Fruit fly (Drosophila melanogaster) whole organism, prepupa: ENCODE data around the gene CG8202.
A peak's percentile ranks its signal among the peaks of the same experiment; 100 is the strongest.

Experiments
- Blimp-1 ChIP-seq: fragments of 200-800 bp; sonication (Bioruptor generic); optimal IDR thresholded peaks from 3 replicates; lab custom pipeline; 2017; ENCODE audit warnings: missing biosample characterization, missing genetic modification characterization, mild to moderate bottlenecking, moderate library complexity, missing genetic modification reagents
- CG10631 ChIP-seq: fragments of 200-800 bp; sonication (Bioruptor generic); optimal IDR thresholded peaks from 2 replicates; lab custom pipeline; 2016; ENCODE audit warnings: missing biosample characterization, missing genetic modification characterization
- CG10669 ChIP-seq: fragments of 200-800 bp; sonication (Bioruptor generic); optimal IDR thresholded peaks from 3 replicates; lab custom pipeline; 2018; ENCODE audit warnings: missing biosample characterization, mild to moderate bottlenecking, missing genetic modification characterization, moderate library complexity
- CG11294 ChIP-seq: fragments of 200-800 bp; sonication (Bioruptor generic); IDR thresholded peaks from 2 replicates; pipeline ENCODE4 v1.3.6; 2022; ENCODE audit warnings: missing biosample characterization, missing genetic modification characterization
- CG11762 ChIP-seq: fragments of 200-800 bp; sonication (Bioruptor generic); optimal IDR thresholded peaks from 3 replicates; lab custom pipeline; 2016; ENCODE audit warnings: missing biosample characterization, missing genetic modification characterization; ENCODE audit not compliant: insufficient read depth
- CG11902 ChIP-seq: fragments of 200-800 bp; sonication (Bioruptor generic); optimal IDR thresholded peaks from 3 replicates; lab custom pipeline; 2016; ENCODE audit warnings: missing biosample characterization, missing genetic modification characterization
- CG1621 ChIP-seq: fragments of 200-800 bp; sonication (Bioruptor generic); optimal IDR thresholded peaks from 3 replicates; lab custom pipeline; 2018; ENCODE audit warnings: missing biosample characterization, mild to moderate bottlenecking, missing genetic modification characterization
- CG16779 ChIP-seq: fragments of 200-800 bp; sonication (Bioruptor generic); optimal IDR thresholded peaks from 3 replicates; lab custom pipeline; 2017; ENCODE audit warnings: missing biosample characterization, mild to moderate bottlenecking, missing genetic modification characterization
- CG3032 ChIP-seq: fragments of 200-800 bp; optimal IDR thresholded peaks from 2 replicates; lab custom pipeline; 2019; ENCODE audit warnings: missing biosample characterization, mild to moderate bottlenecking, missing genetic modification characterization, moderate library complexity
- CG31627 ChIP-seq: fragments of 200-800 bp; sonication (Bioruptor generic); optimal IDR thresholded peaks from 3 replicates; lab custom pipeline; 2016; ENCODE audit warnings: missing biosample characterization, missing genetic modification characterization
- CG32006 ChIP-seq: fragments of 200-800 bp; sonication (Bioruptor generic); optimal IDR thresholded peaks from 3 replicates; lab custom pipeline; 2017; ENCODE audit warnings: missing biosample characterization, mild to moderate bottlenecking, missing genetic modification characterization
- CG34406 ChIP-seq: fragments of 200-800 bp; sonication (Bioruptor generic); optimal IDR thresholded peaks from 3 replicates; lab custom pipeline; 2016; ENCODE audit warnings: missing biosample characterization, missing genetic modification characterization
- CG3919 ChIP-seq: fragments of 200-800 bp; sonication (Bioruptor generic); optimal IDR thresholded peaks from 3 replicates; lab custom pipeline; 2016; ENCODE audit warnings: missing biosample characterization, missing genetic modification characterization
- CG6163 ChIP-seq: fragments of 200-800 bp; sonication (Bioruptor generic); IDR thresholded peaks from 3 replicates; pipeline ENCODE4 v1.3.6; 2022; ENCODE audit warnings: missing biosample characterization, missing genetic modification characterization
- CG6792 ChIP-seq: fragments of 200-800 bp; sonication (Bioruptor generic); optimal IDR thresholded peaks from 3 replicates; lab custom pipeline; 2016; ENCODE audit warnings: missing biosample characterization, missing genetic modification characterization
- CG6808 ChIP-seq: fragments of 200-800 bp; sonication (Bioruptor generic); optimal IDR thresholded peaks from 3 replicates; lab custom pipeline; 2017; ENCODE audit warnings: missing biosample characterization, missing genetic modification characterization, mild to moderate bottlenecking, moderate library complexity, missing genetic modification reagents
- CG6854 ChIP-seq: fragments of 200-800 bp; sonication (Bioruptor generic); optimal IDR thresholded peaks from 2 replicates; lab custom pipeline; 2017; ENCODE audit warnings: missing biosample characterization, mild to moderate bottlenecking, missing genetic modification characterization
- CG7368 ChIP-seq: fragments of 200-800 bp; sonication (Bioruptor generic); optimal IDR thresholded peaks from 3 replicates; lab custom pipeline; 2016; ENCODE audit warnings: missing biosample characterization, missing genetic modification characterization
- CG8119 ChIP-seq: fragments of 200-800 bp; sonication (Bioruptor generic); IDR thresholded peaks from 3 replicates; pipeline ENCODE4 v1.3.6; 2022; ENCODE audit warnings: missing biosample characterization, missing genetic modification characterization
- CG8319 ChIP-seq: fragments of 200-800 bp; sonication (Bioruptor generic); optimal IDR thresholded peaks from 3 replicates; lab custom pipeline; 2016; ENCODE audit warnings: missing biosample characterization, missing genetic modification characterization
- CG8632 ChIP-seq: fragments of 200-800 bp; sonication (Bioruptor generic); optimal IDR thresholded peaks from 3 replicates; lab custom pipeline; 2016; ENCODE audit warnings: missing biosample characterization, missing genetic modification characterization
- Eip75B ChIP-seq: fragments of 200-800 bp; sonication (Bioruptor generic); optimal IDR thresholded peaks from 3 replicates; lab custom pipeline; 2016; ENCODE audit warnings: missing biosample characterization, missing genetic modification characterization
- Eip78C ChIP-seq: fragments of 200-800 bp; sonication (Bioruptor generic); peaks from one replicate; lab custom pipeline; 2016; ENCODE audit warnings: missing biosample characterization, missing genetic modification characterization
- Eip93F ChIP-seq: fragments of 200-800 bp; sonication (Bioruptor generic); optimal IDR thresholded peaks from 2 replicates; lab custom pipeline; 2016; ENCODE audit warnings: missing biosample characterization, mild to moderate bottlenecking, missing genetic modification characterization
- Ets21C ChIP-seq: fragments of 200-800 bp; sonication (Bioruptor generic); optimal IDR thresholded peaks from 3 replicates; lab custom pipeline; 2016; ENCODE audit warnings: missing biosample characterization, missing genetic modification characterization
- Ets96B ChIP-seq: fragments of 200-800 bp; optimal IDR thresholded peaks from 2 replicates; lab custom pipeline; 2019; ENCODE audit warnings: missing biosample characterization, mild to moderate bottlenecking, missing genetic modification characterization, moderate library complexity
- Gug ChIP-seq: fragments of 200-800 bp; sonication (Bioruptor generic); IDR thresholded peaks from 2 replicates; pipeline ENCODE4 v1.3.6; 2022; ENCODE audit warnings: missing biosample characterization, missing genetic modification characterization
- Hr39 ChIP-seq: fragments of 200-800 bp; sonication (Bioruptor generic); optimal IDR thresholded peaks from 2 replicates; lab custom pipeline; 2016; ENCODE audit warnings: missing biosample characterization, missing genetic modification characterization
- Hr4 ChIP-seq: fragments of 200-800 bp; sonication (Bioruptor generic); optimal IDR thresholded peaks from 3 replicates; lab custom pipeline; 2016; ENCODE audit warnings: missing biosample characterization, missing genetic modification characterization
- Lpt ChIP-seq: fragments of 200-800 bp; sonication (Bioruptor generic); optimal IDR thresholded peaks from 3 replicates; lab custom pipeline; 2016; ENCODE audit warnings: missing biosample characterization, missing genetic modification characterization
- Met ChIP-seq: fragments of 200-800 bp; sonication (Bioruptor generic); optimal IDR thresholded peaks from 3 replicates; lab custom pipeline; 2016; ENCODE audit warnings: missing biosample characterization, missing genetic modification characterization
- Smox ChIP-seq: fragments of 200-800 bp; sonication (Bioruptor generic); optimal IDR thresholded peaks from 3 replicates; lab custom pipeline; 2016; ENCODE audit warnings: missing biosample characterization, missing genetic modification characterization
- Sox102F ChIP-seq: fragments of 200-800 bp; sonication (Bioruptor generic); optimal IDR thresholded peaks from 2 replicates; lab custom pipeline; 2016; ENCODE audit warnings: missing biosample characterization, mild to moderate bottlenecking, missing genetic modification characterization
- Sox14 ChIP-seq: fragments of 200-800 bp; sonication (Bioruptor generic); optimal IDR thresholded peaks from 3 replicates; lab custom pipeline; 2016; ENCODE audit warnings: missing biosample characterization, missing genetic modification characterization
- Sox15 ChIP-seq: fragments of 200-800 bp; sonication (Bioruptor generic); optimal IDR thresholded peaks from 3 replicates; lab custom pipeline; 2016; ENCODE audit warnings: missing biosample characterization, missing genetic modification characterization
- achi ChIP-seq: fragments of 200-800 bp; sonication (Bioruptor generic); optimal IDR thresholded peaks from 3 replicates; lab custom pipeline; 2016; ENCODE audit warnings: missing biosample characterization, missing genetic modification characterization
- acj6 ChIP-seq: fragments of 200-800 bp; sonication (Bioruptor generic); optimal IDR thresholded peaks from 3 replicates; lab custom pipeline; 2016; ENCODE audit warnings: missing biosample characterization, missing genetic modification characterization
- cyc ChIP-seq: fragments of 200-800 bp; sonication (Bioruptor generic); optimal IDR thresholded peaks from 3 replicates; lab custom pipeline; 2016; ENCODE audit warnings: missing biosample characterization, missing genetic modification characterization
- dac ChIP-seq: fragments of 200-800 bp; sonication (Bioruptor generic); optimal IDR thresholded peaks from 2 replicates; lab custom pipeline; 2017; ENCODE audit warnings: missing biosample characterization, mild to moderate bottlenecking, missing genetic modification characterization
- dsx ChIP-seq: fragments of 200-800 bp; optimal IDR thresholded peaks from 3 replicates; lab custom pipeline; 2019; ENCODE audit warnings: missing biosample characterization, mild to moderate bottlenecking, missing genetic modification characterization, moderate library complexity; ENCODE audit not compliant: poor library complexity, severe bottlenecking
- eg ChIP-seq: fragments of 200-800 bp; sonication (Bioruptor generic); IDR thresholded peaks from 3 replicates; pipeline ENCODE4 v1.3.6; 2022; ENCODE audit warnings: missing biosample characterization, missing genetic modification characterization
- esn ChIP-seq: fragments of 200-800 bp; sonication (Bioruptor generic); optimal IDR thresholded peaks from 2 replicates; lab custom pipeline; 2016; ENCODE audit warnings: missing biosample characterization, mild to moderate bottlenecking, missing genetic modification characterization, moderate library complexity
- fd59A ChIP-seq: fragments of 200-800 bp; sonication (Bioruptor generic); optimal IDR thresholded peaks from 2 replicates; lab custom pipeline; 2017; ENCODE audit warnings: missing biosample characterization, mild to moderate bottlenecking, missing genetic modification characterization, missing genetic modification reagents
- lz ChIP-seq: fragments of 200-800 bp; sonication (Bioruptor generic); optimal IDR thresholded peaks from 3 replicates; lab custom pipeline; 2016; ENCODE audit warnings: missing biosample characterization, missing genetic modification characterization
- net ChIP-seq: fragments of 200-800 bp; sonication (Bioruptor generic); optimal IDR thresholded peaks from 3 replicates; lab custom pipeline; 2016; ENCODE audit warnings: missing biosample characterization, missing genetic modification characterization
- pdm3 ChIP-seq: fragments of 200-800 bp; sonication (Bioruptor generic); optimal IDR thresholded peaks from 3 replicates; lab custom pipeline; 2016; ENCODE audit warnings: missing biosample characterization, missing genetic modification characterization
- salr ChIP-seq, 2 experiments: fragments of 200-800 bp; sonication (Bioruptor generic); optimal IDR thresholded peaks; 3 replicates each; lab custom pipeline; 2016 to 2018; ENCODE audit warnings: missing biosample characterization in 2 of 2, missing genetic modification characterization in 2 of 2, mild to moderate bottlenecking in 1 of 2
- spab ChIP-seq: fragments of 200-800 bp; sonication (Bioruptor generic); optimal IDR thresholded peaks from 2 replicates; lab custom pipeline; 2017; ENCODE audit warnings: missing biosample characterization, mild to moderate bottlenecking, missing genetic modification characterization, missing genetic modification reagents
- ss ChIP-seq, 2 experiments: fragments of 200-800 bp; sonication (Bioruptor generic); optimal IDR thresholded peaks; 2 replicates in 1 of 2; 3 replicates in 1 of 2; lab custom pipeline; 2017 to 2018; ENCODE audit warnings: mild to moderate bottlenecking in 2 of 2, missing biosample characterization in 2 of 2, missing genetic modification characterization in 2 of 2, moderate library complexity in 1 of 2
- svp ChIP-seq: fragments of 200-800 bp; sonication (Bioruptor generic); peaks from one replicate; lab custom pipeline; 2016; ENCODE audit warnings: missing biosample characterization, missing genetic modification characterization
- vri ChIP-seq: fragments of 200-800 bp; sonication (Bioruptor generic); optimal IDR thresholded peaks from 3 replicates; lab custom pipeline; 2016; ENCODE audit warnings: missing biosample characterization, mild to moderate bottlenecking, missing genetic modification characterization

CG8202 gene

dm6 chr3R:8694110-8694826 lies 37.6 kb upstream of the CG8202 start:
- TF ChIP-seq Blimp-1 (GFP tag; lab: Kevin White, UChicago) (no peak), Sox15 (GFP tag; lab: Kevin White, UChicago) (no peak), eg (GFP tag; lab: Robert Waterston, UW) (peak; percentile 99), CG7368 (peak; percentile 84), lz (no peak), dac (peak; percentile 62), CG6163 (GFP tag; lab: Robert Waterston, UW) (peak; percentile 98), CG16779 (tag; lab: Kevin White, UChicago) (peak; percentile 94), CG3919 (peak; percentile 80), Hr4 (GFP tag; lab: Kevin White, UChicago) (peak; percentile 65), ss (GFP tag; optimal IDR thresholded peaks at IDR 0.05; lab: Kevin White, UChicago) (peak; percentile 91 to 94), CG8119 (peak; percentile 94), Smox (GFP tag; lab: Kevin White, UChicago) (no peak), Ets96B (tag; lab: Kevin White, UChicago) (peak; percentile 74), dsx (GFP tag; lab: Kevin White, UChicago) (no peak), CG3032 (peak; percentile 75), svp (GFP tag; lab: Kevin White, UChicago) (peak; percentile 37), Eip75B (GFP tag; lab: Kevin White, UChicago) (peak; percentile 55), cyc (GFP tag; lab: Kevin White, UChicago) (no peak), esn (GFP tag; lab: Kevin White, UChicago) (no peak), Eip78C (GFP tag; lab: Kevin White, UChicago) (no peak), Sox14 (GFP tag; lab: Kevin White, UChicago) (peak; percentile 9), CG11294 (peak; percentile 68; the same call in 1 of the 2 replicates), acj6 (peak; percentile 21), Lpt (GFP tag; lab: Kevin White, UChicago) (peak; percentile 87), CG8632 (peak; percentile 73), Sox102F (GFP tag; lab: Kevin White, UChicago) (peak; percentile 67), CG10669 (GFP tag; lab: Kevin White, UChicago) (peak; percentile 81), achi (GFP tag; lab: Kevin White, UChicago) (peak; percentile 79), pdm3 (GFP tag; lab: Kevin White, UChicago) (peak; percentile 77), CG6854 (GFP tag; lab: Kevin White, UChicago) (no peak), Gug (peak; percentile 80), net (peak; percentile 91), CG6792 (GFP tag; lab: Kevin White, UChicago) (peak; percentile 16), fd59A (GFP tag; lab: Kevin White, UChicago) (peak; percentile 42), CG11762 (GFP tag; lab: Kevin White, UChicago) (peak; percentile 72), CG8319 (GFP tag; lab: Kevin White, UChicago) (peak; percentile 35), CG1621 (tag; lab: Kevin White, UChicago) (no peak), CG31627 (GFP tag; lab: Kevin White, UChicago) (no peak), spab (peak; percentile 88), vri (GFP tag; lab: Kevin White, UChicago) (peak; percentile 56), Met (GFP tag; lab: Kevin White, UChicago) (peak; percentile 52), CG10631 (GFP tag; lab: Kevin White, UChicago) (peak; percentile 47), CG32006 (peak; percentile 69), CG34406 (GFP tag; lab: Kevin White, UChicago) (peak; percentile 70), CG11902 (GFP tag; lab: Kevin White, UChicago) (no peak), Ets21C (GFP tag; lab: Kevin White, UChicago) (no peak), Eip93F (GFP tag; lab: Kevin White, UChicago) (no peak), salr (GFP tag; optimal IDR thresholded peaks at IDR 0.05; lab: Kevin White, UChicago) (peak; percentile 64 to 77), Hr39 (GFP tag; lab: Kevin White, UChicago) (no peak), CG6808 (GFP tag; lab: Kevin White, UChicago) (peak; percentile 86)
